Fruit fly (Drosophila melanogaster) whole organism, pupa: ENCODE data around the gene CG7271.

Experiments
- CG13204 ChIP-seq: fragments of 200-800 bp; sonication (Bioruptor generic); optimal IDR thresholded peaks from 2 replicates; lab custom pipeline; 2018; ENCODE audit warnings: missing biosample characterization, mild to moderate bottlenecking, missing genetic modification characterization, moderate library complexity
- CG15710 ChIP-seq: fragments of 200-800 bp; sonication (Bioruptor generic); optimal IDR thresholded peaks from 2 replicates; lab custom pipeline; 2018; ENCODE audit warnings: missing biosample characterization, mild to moderate bottlenecking, missing genetic modification characterization, moderate library complexity
- CG17806 ChIP-seq: fragments of 200-800 bp; sonication (Bioruptor generic); optimal IDR thresholded peaks from 2 replicates; lab custom pipeline; 2018; ENCODE audit warnings: missing biosample characterization, mild to moderate bottlenecking, missing genetic modification characterization, moderate library complexity
- CG8159 ChIP-seq: fragments of 200-800 bp; sonication (Bioruptor generic); optimal IDR thresholded peaks from 3 replicates; lab custom pipeline; 2018; ENCODE audit warnings: missing biosample characterization, mild to moderate bottlenecking, missing genetic modification characterization, moderate library complexity
- CG8301 ChIP-seq: fragments of 200-800 bp; sonication (Bioruptor generic); optimal IDR thresholded peaks from 2 replicates; lab custom pipeline; 2018; ENCODE audit warnings: missing biosample characterization, mild to moderate bottlenecking, missing genetic modification characterization
- EcR ChIP-seq: fragments of 200-800 bp; sonication (Bioruptor generic); optimal IDR thresholded peaks from 3 replicates; lab custom pipeline; 2019; ENCODE audit warnings: missing biosample characterization, missing genetic modification characterization, mild to moderate bottlenecking, moderate library complexity, missing genetic modification reagents
- Ets98B ChIP-seq: fragments of 200-800 bp; sonication (Bioruptor generic); IDR thresholded peaks from 2 replicates; pipeline ENCODE4 v1.3.6; 2022; ENCODE audit warnings: missing biosample characterization, missing genetic modification characterization
- Pif1A ChIP-seq: fragments of 200-800 bp; sonication (Bioruptor generic); optimal IDR thresholded peaks from 3 replicates; lab custom pipeline; 2016; ENCODE audit warnings: missing biosample characterization, missing genetic modification characterization
- Pif1B ChIP-seq: fragments of 200-800 bp; sonication (Bioruptor generic); optimal IDR thresholded peaks from 3 replicates; lab custom pipeline; 2016; ENCODE audit warnings: missing biosample characterization, missing genetic modification characterization
- fd96Ca ChIP-seq: fragments of 200-800 bp; sonication (Bioruptor generic); IDR thresholded peaks from 3 replicates; pipeline ENCODE4 v1.3.6; 2022; ENCODE audit warnings: missing biosample characterization, missing genetic modification characterization
- gl ChIP-seq: fragments of 200-800 bp; sonication (Bioruptor generic); optimal IDR thresholded peaks from 2 replicates; lab custom pipeline; 2018; ENCODE audit warnings: missing biosample characterization, mild to moderate bottlenecking, missing genetic modification characterization
- rn ChIP-seq: fragments of 200-800 bp; sonication (Bioruptor generic); IDR thresholded peaks from 2 replicates; pipeline ENCODE4 v1.3.6; 2022; ENCODE audit warnings: missing biosample characterization, missing genetic modification characterization

DNA sequence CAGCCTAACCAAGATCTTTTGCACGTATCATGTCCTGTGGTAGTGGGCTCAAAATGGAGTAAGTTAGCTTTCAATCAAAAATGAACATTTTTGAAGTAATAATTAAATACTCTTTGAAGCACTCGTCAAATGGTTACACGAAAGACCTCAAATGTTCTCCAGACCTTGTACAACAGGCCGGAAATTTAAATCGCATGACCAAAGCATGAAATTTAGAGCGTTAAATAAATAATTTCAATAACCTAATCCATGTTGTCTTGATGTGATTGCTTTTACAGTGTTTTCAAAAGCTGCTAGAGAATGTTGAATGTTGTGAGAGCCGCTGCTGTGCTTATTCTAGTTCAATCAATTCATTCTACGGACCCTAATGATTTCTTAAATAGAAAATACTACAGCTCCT, 16.6 kb downstream of the CG7271 start, which contains the start of gene CG18233:
- no peak for TF ChIP-seq Pif1A
- no peak for TF ChIP-seq CG8159 (tag; lab: Kevin White, UChicago)
- TF ChIP-seq Pif1B: no peak
- TF ChIP-seq fd96Ca: no peak
- TF ChIP-seq rn: no peak
- no peak for TF ChIP-seq CG13204 (GFP tag; lab: Kevin White, UChicago)
- TF ChIP-seq CG15710 (tag; lab: Kevin White, UChicago): no peak
- TF ChIP-seq Ets98B (GFP tag; lab: Robert Waterston, UW): no peak
- no peak for TF ChIP-seq EcR (GFP tag; lab: Kevin White, UChicago)
- no peak for TF ChIP-seq gl
- no peak for TF ChIP-seq CG8301 (tag; lab: Kevin White, UChicago)
- no peak for TF ChIP-seq CG17806 (tag; lab: Kevin White, UChicago)
